Fruit fly (Drosophila melanogaster): ENCODE results near the gene Cpr72Ea.
A peak's percentile ranks its signal among the peaks of the same experiment; 100 is the strongest.

DNA sequence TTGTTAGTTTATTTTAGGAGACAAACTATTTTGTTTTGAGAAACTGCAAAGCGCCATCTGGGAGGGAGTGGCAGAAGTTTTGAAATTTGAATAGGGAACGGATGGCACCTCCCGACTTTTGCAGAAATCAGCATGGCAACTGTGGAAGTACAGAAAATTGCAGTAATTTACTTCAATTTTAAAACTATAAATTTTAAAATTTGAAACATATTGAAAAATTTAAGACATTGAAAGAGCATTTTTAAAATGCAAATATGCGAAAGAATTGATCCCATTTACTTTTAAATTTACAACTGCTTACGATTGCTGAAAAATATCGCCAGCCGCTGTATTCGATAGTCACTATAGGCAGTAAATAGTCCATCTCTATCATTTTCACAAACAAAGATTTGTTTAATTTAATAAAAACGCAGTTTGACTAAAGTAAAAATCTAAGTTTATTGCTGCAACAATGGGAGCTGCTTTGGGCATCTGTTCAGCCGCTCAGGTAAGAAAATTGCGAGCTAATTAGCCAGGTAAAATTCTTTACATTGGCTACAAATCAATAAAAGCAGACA is 50.1 kb downstream of the Cpr72Ea start, which contains the start of gene Serinc:
- TF ChIP-seq OdsH (GFP tag; optimal IDR thresholded peaks at IDR 0.05) (no peak), lola (GFP tag; optimal IDR thresholded peaks at IDR 0.05) (no peak), Abd-B (GFP tag; optimal IDR thresholded peaks at IDR 0.05) (no peak), Mio (GFP tag; optimal IDR thresholded peaks at IDR 0.05) (no peak), Vsx2 (GFP tag; optimal IDR thresholded peaks at IDR 0.05; ENCODE audit: partially characterized antibody) (no peak), Dfd (GFP tag; optimal IDR thresholded peaks at IDR 0.05) (no peak), usp (GFP tag; optimal IDR thresholded peaks at IDR 0.05) (no peak), CrebA (GFP tag; optimal IDR thresholded peaks at IDR 0.05; ENCODE audit: borderline replicate concordance) (no peak), Dif (GFP tag; optimal IDR thresholded peaks at IDR 0.05; ENCODE audit: partially characterized antibody) (no peak), brk (GFP tag; optimal IDR thresholded peaks at IDR 0.05) (no peak), HLH106 (tag; optimal IDR thresholded peaks at IDR 0.05) (no peak), psq (GFP tag; optimal IDR thresholded peaks at IDR 0.05) (peak; percentile 17)
